Worm (Caenorhabditis elegans) whole organism, early embryonic: ENCODE results near the gene C04G6.11.

Experiments
- F13C5.2 ChIP-seq: sonication (generic microtip); optimal IDR thresholded peaks from 2 replicates; lab custom pipeline; 2017; ENCODE audit warnings: mild to moderate bottlenecking, missing genetic modification characterization, inconsistent platforms, missing compliant biosample characterization
- ceh-36 ChIP-seq: sonication (generic microtip); optimal IDR thresholded peaks from 2 replicates; lab custom pipeline; 2016; ENCODE audit warnings: missing genetic modification characterization, inconsistent platforms, missing compliant biosample characterization
- ets-7 ChIP-seq: sonication (generic microtip); optimal IDR thresholded peaks from 2 replicates; lab custom pipeline; 2016; ENCODE audit warnings: missing genotype, missing genetic modification characterization, missing compliant biosample characterization
- flt-1 ChIP-seq: fragments of 200-800 bp; sonication (Bioruptor generic); IDR thresholded peaks from 2 replicates; pipeline ENCODE4 v1.3.6; 2022; ENCODE audit warnings: missing genetic modification characterization, missing compliant biosample characterization
- hmbx-1 ChIP-seq: sonication (generic microtip); optimal IDR thresholded peaks from 2 replicates; lab custom pipeline; 2016; ENCODE audit warnings: mild to moderate bottlenecking, missing genetic modification characterization, missing compliant biosample characterization
- hmg-4 ChIP-seq: fragments of 200-800 bp; sonication (Bioruptor generic); optimal IDR thresholded peaks from 2 replicates; lab custom pipeline; 2018; ENCODE audit warnings: mild to moderate bottlenecking, missing genetic modification characterization, missing compliant biosample characterization
- hnd-1 ChIP-seq: sonication (generic microtip); optimal IDR thresholded peaks from 2 replicates; lab custom pipeline; 2016; ENCODE audit warnings: missing genetic modification characterization, missing compliant biosample characterization
- pes-1 ChIP-seq: fragments of 200-800 bp; sonication (Bioruptor generic); IDR thresholded peaks from 2 replicates; pipeline ENCODE4 v1.3.6; 2022; ENCODE audit warnings: missing genetic modification reagents, missing genetic modification characterization, missing compliant biosample characterization
- sea-1 ChIP-seq: fragments of 200-800 bp; sonication (Bioruptor generic); conservative IDR thresholded peaks from 2 replicates; pipeline ENCODE4 v1.3.6; 2022; ENCODE audit warnings: missing genetic modification characterization, missing compliant biosample characterization
- tbx-37 ChIP-seq: fragments of 200-800 bp; sonication (Bioruptor generic); conservative IDR thresholded peaks from 2 replicates; pipeline ENCODE4 v1.3.6; 2022; ENCODE audit warnings: missing genetic modification reagents, missing genetic modification characterization, missing compliant biosample characterization

C04G6.11 gene

DNA sequence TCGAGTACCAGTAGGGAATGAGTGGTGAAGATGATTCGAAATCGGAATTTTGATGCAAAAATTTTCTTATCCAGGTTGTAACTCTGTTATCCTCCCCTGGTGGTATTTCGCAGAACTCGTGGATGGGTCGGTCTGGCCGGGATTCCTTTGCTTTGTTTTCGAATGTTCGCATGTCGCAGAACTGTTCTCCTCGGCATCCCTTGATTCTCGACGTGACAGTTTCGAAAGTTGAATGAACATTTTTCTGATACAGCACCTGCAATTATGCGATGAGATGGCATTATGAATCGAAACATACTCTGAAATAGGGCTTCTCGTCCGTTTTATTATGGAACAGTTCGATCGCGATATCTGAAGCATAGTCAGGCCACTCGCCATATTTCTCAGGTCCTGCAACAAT is 47.4 kb downstream of the C04G6.11 start:
- TF ChIP-seq sea-1 (GFP tag; lab: Robert Waterston, UW), result no peak
- TF ChIP-seq F13C5.2 (tag; lab: Kevin White, UChicago), result no peak

DNA sequence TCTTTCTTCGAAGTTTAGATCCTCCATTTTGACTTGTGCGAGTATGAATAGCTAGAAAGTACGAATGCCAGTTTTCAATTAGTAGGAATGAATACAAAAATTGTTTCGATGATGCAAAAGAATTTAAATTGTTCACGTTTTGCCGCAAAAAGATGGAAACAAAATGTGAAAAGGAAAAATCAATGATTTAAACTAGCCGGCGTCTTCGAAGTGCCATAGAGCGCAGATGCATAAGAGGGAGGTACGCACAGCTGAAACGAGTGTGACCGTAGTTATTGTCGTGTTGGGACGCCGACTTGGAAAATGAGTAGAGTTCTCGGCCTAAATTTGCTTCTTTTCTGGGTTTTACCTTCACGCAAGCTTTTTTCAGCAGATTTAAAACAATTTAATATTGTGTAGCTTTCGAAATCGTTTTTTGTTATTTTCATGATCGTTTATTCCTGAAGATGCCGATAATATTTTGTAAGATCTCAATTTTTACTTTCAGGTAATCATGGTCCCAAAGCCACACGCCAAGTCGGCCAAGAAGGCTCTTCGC is 48.4 kb downstream of the C04G6.11 start, which contains the start of the genes ify-1 and rpl-22:
ify-1 (minus strand) TSS at position 51 of the 538 bp plus-strand sequence.
rpl-22 (plus strand) TSS at position 488 of the 538 bp plus-strand sequence.
- no peak for TF ChIP-seq ets-7 (tag; lab: Kevin White, UChicago)
- TF ChIP-seq hmbx-1 (tag; lab: Kevin White, UChicago), result no peak
- no peak for TF ChIP-seq hnd-1 (tag; lab: Kevin White, UChicago)
- TF ChIP-seq ceh-36 (tag; lab: Kevin White, UChicago), result no peak
- TF ChIP-seq tbx-37, result peak; percentile 56; the same call in 1 of the 2 replicates
- TF ChIP-seq hmg-4 (GFP tag; lab: Kevin White, UChicago), result peak; percentile 65
- peak; percentile 69; the same call in 1 of the 2 replicates for TF ChIP-seq flt-1 (GFP tag; lab: Robert Waterston, UW)
- TF ChIP-seq pes-1 (GFP tag; lab: Robert Waterston, UW), result no peak
- peak; percentile 83 for TF ChIP-seq F13C5.2 (tag; lab: Kevin White, UChicago)
